Fruit fly (Drosophila melanogaster) whole organism, pupa: Measurements from ENCODE around the gene Shab.

ENCODE experiments used
- CG10348 ChIP-seq: fragments of 200-800 bp; sonication (Bioruptor generic); IDR thresholded peaks from 2 replicates; pipeline ENCODE4 v1.3.6; 2022; ENCODE audit warnings: missing biosample characterization, missing genetic modification characterization
- CG12605 ChIP-seq: fragments of 200-800 bp; sonication (Bioruptor generic); IDR thresholded peaks from 2 replicates; pipeline ENCODE4 v1.3.6; 2022; ENCODE audit warnings: missing biosample characterization, missing genetic modification characterization
- CG13204 ChIP-seq: fragments of 200-800 bp; sonication (Bioruptor generic); optimal IDR thresholded peaks from 2 replicates; lab custom pipeline; 2018; ENCODE audit warnings: missing biosample characterization, mild to moderate bottlenecking, missing genetic modification characterization, moderate library complexity
- CG14655 ChIP-seq: fragments of 200-800 bp; sonication (Bioruptor generic); optimal IDR thresholded peaks from 3 replicates; lab custom pipeline; 2017; ENCODE audit warnings: mild to moderate bottlenecking, missing biosample characterization, missing genetic modification reagents, missing genetic modification characterization
- CG15710 ChIP-seq: fragments of 200-800 bp; sonication (Bioruptor generic); optimal IDR thresholded peaks from 2 replicates; lab custom pipeline; 2018; ENCODE audit warnings: missing biosample characterization, mild to moderate bottlenecking, missing genetic modification characterization, moderate library complexity
- CG17806 ChIP-seq: fragments of 200-800 bp; sonication (Bioruptor generic); optimal IDR thresholded peaks from 2 replicates; lab custom pipeline; 2018; ENCODE audit warnings: missing biosample characterization, mild to moderate bottlenecking, missing genetic modification characterization, moderate library complexity
- CG32121 ChIP-seq: fragments of 200-800 bp; sonication (Bioruptor generic); IDR thresholded peaks from 2 replicates; pipeline ENCODE4 v1.3.6; 2022; ENCODE audit warnings: missing biosample characterization, missing genetic modification characterization
- CG34367 ChIP-seq: fragments of 200-800 bp; sonication (Bioruptor generic); optimal IDR thresholded peaks from 2 replicates; lab custom pipeline; 2018; ENCODE audit warnings: missing biosample characterization, mild to moderate bottlenecking, missing genetic modification characterization
- CG4496 ChIP-seq: fragments of 200-800 bp; sonication (Bioruptor generic); IDR thresholded peaks from 3 replicates; pipeline ENCODE4 v1.3.6; 2022; ENCODE audit warnings: missing biosample characterization, missing genetic modification characterization
- CG8159 ChIP-seq: fragments of 200-800 bp; sonication (Bioruptor generic); optimal IDR thresholded peaks from 3 replicates; lab custom pipeline; 2018; ENCODE audit warnings: missing biosample characterization, mild to moderate bottlenecking, missing genetic modification characterization, moderate library complexity
- CG8301 ChIP-seq: fragments of 200-800 bp; sonication (Bioruptor generic); optimal IDR thresholded peaks from 2 replicates; lab custom pipeline; 2018; ENCODE audit warnings: missing biosample characterization, mild to moderate bottlenecking, missing genetic modification characterization
- CG9948 ChIP-seq: fragments of 200-800 bp; sonication (Bioruptor generic); optimal IDR thresholded peaks from 2 replicates; lab custom pipeline; 2018; ENCODE audit warnings: missing biosample characterization, mild to moderate bottlenecking, missing genetic modification characterization, moderate library complexity
- D1 ChIP-seq: fragments of 200-800 bp; sonication (Bioruptor generic); optimal IDR thresholded peaks from 2 replicates; lab custom pipeline; 2018; ENCODE audit warnings: missing biosample characterization, mild to moderate bottlenecking, missing genetic modification characterization, moderate library complexity
- EcR ChIP-seq: fragments of 200-800 bp; sonication (Bioruptor generic); optimal IDR thresholded peaks from 3 replicates; lab custom pipeline; 2019; ENCODE audit warnings: missing biosample characterization, missing genetic modification characterization, mild to moderate bottlenecking, moderate library complexity, missing genetic modification reagents
- Ets98B ChIP-seq: fragments of 200-800 bp; sonication (Bioruptor generic); IDR thresholded peaks from 2 replicates; pipeline ENCODE4 v1.3.6; 2022; ENCODE audit warnings: missing biosample characterization, missing genetic modification characterization
- Pif1A ChIP-seq: fragments of 200-800 bp; sonication (Bioruptor generic); optimal IDR thresholded peaks from 3 replicates; lab custom pipeline; 2016; ENCODE audit warnings: missing biosample characterization, missing genetic modification characterization
- Pif1B ChIP-seq: fragments of 200-800 bp; sonication (Bioruptor generic); optimal IDR thresholded peaks from 3 replicates; lab custom pipeline; 2016; ENCODE audit warnings: missing biosample characterization, missing genetic modification characterization
- Snoo ChIP-seq: fragments of 200-800 bp; sonication (Bioruptor generic); optimal IDR thresholded peaks from 3 replicates; lab custom pipeline; 2017; ENCODE audit warnings: missing biosample characterization, mild to moderate bottlenecking, missing genetic modification characterization, inconsistent platforms
- fd96Ca ChIP-seq: fragments of 200-800 bp; sonication (Bioruptor generic); IDR thresholded peaks from 3 replicates; pipeline ENCODE4 v1.3.6; 2022; ENCODE audit warnings: missing biosample characterization, missing genetic modification characterization
- gl ChIP-seq: fragments of 200-800 bp; sonication (Bioruptor generic); optimal IDR thresholded peaks from 2 replicates; lab custom pipeline; 2018; ENCODE audit warnings: missing biosample characterization, mild to moderate bottlenecking, missing genetic modification characterization
- rn ChIP-seq: fragments of 200-800 bp; sonication (Bioruptor generic); IDR thresholded peaks from 2 replicates; pipeline ENCODE4 v1.3.6; 2022; ENCODE audit warnings: missing biosample characterization, missing genetic modification characterization

Gene Shab

dm6 chr3L:2894750-2895149 lies at the start of gene Shab:
Gene Shab, plus strand, starts transcription at chr3L:2895017.
- TF ChIP-seq Ets98B (GFP tag; lab: Robert Waterston, UW) (peak; percentile 18), fd96Ca (no peak)

dm6 chr3L:2845630-2846029 lies 49.2 kb upstream of the Shab start:
- no peak for TF ChIP-seq CG10348 (GFP tag; lab: Robert Waterston, UW)
- no peak for TF ChIP-seq fd96Ca
- no peak for TF ChIP-seq CG15710 (tag; lab: Kevin White, UChicago)
- TF ChIP-seq CG17806 (tag; lab: Kevin White, UChicago): no peak
- no peak for TF ChIP-seq gl (tag; lab: Kevin White, UChicago)
- TF ChIP-seq CG8301 (tag; lab: Kevin White, UChicago): no peak
- TF ChIP-seq CG14655 (GFP tag; lab: Kevin White, UChicago): no peak
- no peak for TF ChIP-seq rn (GFP tag; lab: Robert Waterston, UW)
- TF ChIP-seq CG34367 (tag; lab: Kevin White, UChicago): no peak
- no peak for TF ChIP-seq Ets98B (GFP tag; lab: Robert Waterston, UW)
- TF ChIP-seq CG8159 (tag; lab: Kevin White, UChicago): no peak
- TF ChIP-seq CG4496 (GFP tag; lab: Robert Waterston, UW): no peak
- TF ChIP-seq EcR (GFP tag; lab: Kevin White, UChicago): no peak
- TF ChIP-seq D1 (tag; lab: Kevin White, UChicago): no peak
- TF ChIP-seq CG13204 (GFP tag; lab: Kevin White, UChicago): no peak
- no peak for TF ChIP-seq Snoo (tag; lab: Kevin White, UChicago)

- TF ChIP-seq Pif1B (GFP tag; lab: Kevin White, UChicago) (peak; percentile 82), CG13204 (GFP tag; lab: Kevin White, UChicago) (peak; percentile 55), CG14655 (GFP tag; lab: Kevin White, UChicago) (peak; percentile 91), CG8301 (tag; lab: Kevin White, UChicago) (peak; percentile 89), EcR (GFP tag; lab: Kevin White, UChicago) (no peak), CG17806 (tag; lab: Kevin White, UChicago) (peak; percentile 90), CG32121 (GFP tag; lab: Robert Waterston, UW) (peak; percentile 63), D1 (tag; lab: Kevin White, UChicago) (peak; percentile 45), Pif1A (GFP tag; lab: Kevin White, UChicago) (peak; percentile 92), CG12605 (GFP tag; lab: Robert Waterston, UW) (peak; percentile 83), CG4496 (GFP tag; lab: Robert Waterston, UW) (peak; percentile 88), CG9948 (tag; lab: Kevin White, UChicago) (peak; percentile 85), CG15710 (tag; lab: Kevin White, UChicago) (peak; percentile 88), gl (tag; lab: Kevin White, UChicago) (peak; percentile 75), CG8159 (tag; lab: Kevin White, UChicago) (peak; percentile 92), CG10348 (GFP tag; lab: Robert Waterston, UW) (no peak; the same call in 1 of the 2 replicates), Snoo (tag; lab: Kevin White, UChicago) (peak; percentile 89), Ets98B (GFP tag; lab: Robert Waterston, UW) (peak; percentile 86), rn (GFP tag; lab: Robert Waterston, UW) (peak; percentile 62; the same call in 1 of the 2 replicates), CG34367 (tag; lab: Kevin White, UChicago) (peak; percentile 86), fd96Ca (peak; percentile 88)
Observed at dm6 chr3L:2847257-2847656, 47.6 kb upstream of the Shab start.

- TF ChIP-seq D1 (tag; lab: Kevin White, UChicago) (no peak), Pif1A (GFP tag; lab: Kevin White, UChicago) (peak; percentile 15), CG12605 (GFP tag; lab: Robert Waterston, UW) (no peak), CG15710 (tag; lab: Kevin White, UChicago) (peak; percentile 49), Snoo (tag; lab: Kevin White, UChicago) (no peak), CG32121 (GFP tag; lab: Robert Waterston, UW) (0 out of 2 replicates have a peak, but pooled peaks have one; percentile 9), EcR (GFP tag; lab: Kevin White, UChicago) (no peak), CG8301 (tag; lab: Kevin White, UChicago) (peak; percentile 51), CG13204 (GFP tag; lab: Kevin White, UChicago) (no peak), CG17806 (tag; lab: Kevin White, UChicago) (peak; percentile 14), Pif1B (GFP tag; lab: Kevin White, UChicago) (no peak), CG34367 (tag; lab: Kevin White, UChicago) (no peak), CG9948 (tag; lab: Kevin White, UChicago) (peak; percentile 29), Ets98B (GFP tag; lab: Robert Waterston, UW) (no peak), fd96Ca (0 out of 3 replicates have a peak, but pooled peaks have one; percentile 50), CG8159 (tag; lab: Kevin White, UChicago) (peak; percentile 64), gl (tag; lab: Kevin White, UChicago) (no peak), CG4496 (GFP tag; lab: Robert Waterston, UW) (no peak), rn (GFP tag; lab: Robert Waterston, UW) (no peak), CG14655 (GFP tag; lab: Kevin White, UChicago) (peak; percentile 7)
Observed at dm6 chr3L:2848269-2848668, 46.5 kb upstream of the Shab start.

- TF ChIP-seq fd96Ca: no peak
- no peak for TF ChIP-seq Pif1B (GFP tag; lab: Kevin White, UChicago)
- peak; percentile 34 for TF ChIP-seq Snoo (tag; lab: Kevin White, UChicago)
- TF ChIP-seq Pif1A (GFP tag; lab: Kevin White, UChicago): no peak
- TF ChIP-seq CG17806 (tag; lab: Kevin White, UChicago): peak; percentile 51
- no peak for TF ChIP-seq CG13204 (GFP tag; lab: Kevin White, UChicago)
- TF ChIP-seq EcR (GFP tag; lab: Kevin White, UChicago): no peak
- peak; percentile 32 for TF ChIP-seq CG14655 (GFP tag; lab: Kevin White, UChicago)
- no peak for TF ChIP-seq rn (GFP tag; lab: Robert Waterston, UW)
- TF ChIP-seq Ets98B (GFP tag; lab: Robert Waterston, UW): no peak
- peak; percentile 66 for TF ChIP-seq CG8159 (tag; lab: Kevin White, UChicago)
- TF ChIP-seq D1 (tag; lab: Kevin White, UChicago): no peak
- no peak for TF ChIP-seq CG32121 (GFP tag; lab: Robert Waterston, UW)
- peak; percentile 6 for TF ChIP-seq CG8301 (tag; lab: Kevin White, UChicago)
- no peak for TF ChIP-seq CG12605 (GFP tag; lab: Robert Waterston, UW)
- no peak for TF ChIP-seq gl (tag; lab: Kevin White, UChicago)
- TF ChIP-seq CG4496 (GFP tag; lab: Robert Waterston, UW): no peak
- TF ChIP-seq CG10348 (GFP tag; lab: Robert Waterston, UW): no peak
- peak; percentile 67 for TF ChIP-seq CG15710 (tag; lab: Kevin White, UChicago)
- peak; percentile 41 for TF ChIP-seq CG34367 (tag; lab: Kevin White, UChicago)
- peak; percentile 61 for TF ChIP-seq CG9948 (tag; lab: Kevin White, UChicago)
Observed at dm6 chr3L:2848940-2849339, 45.9 kb upstream of the Shab start.
